Worm (Caenorhabditis elegans) whole organism, mixed stage, embryonic: ENCODE measurements around the gene cpar-1.

Experiments
- M03D4.4 ChIP-seq: sonication (generic microtip); optimal IDR thresholded peaks from 2 replicates; lab custom pipeline; 2017; ENCODE audit warnings: mild to moderate bottlenecking, missing genetic modification characterization, missing compliant biosample characterization
- bed-3 ChIP-seq: fragments of 200-800 bp; sonication (Bioruptor generic); optimal IDR thresholded peaks from 3 replicates; lab custom pipeline; 2018; ENCODE audit warnings: mild to moderate bottlenecking, missing genetic modification characterization, moderate library complexity, missing compliant biosample characterization
- blmp-1 ChIP-seq: fragments of 150-350 bp; optimal IDR thresholded peaks from 2 replicates; lab custom pipeline; 2014; ENCODE audit warnings: missing biosample characterization, missing genetic modification characterization
- ceh-39 ChIP-seq: fragments of 150-350 bp; optimal IDR thresholded peaks from 2 replicates; lab custom pipeline; 2014; ENCODE audit warnings: missing biosample characterization, missing genetic modification characterization
- ceh-83 ChIP-seq: fragments of 200-800 bp; sonication (Bioruptor generic); optimal IDR thresholded peaks from 2 replicates; lab custom pipeline; 2018; ENCODE audit warnings: mild to moderate bottlenecking, missing genetic modification characterization, missing compliant biosample characterization
- ces-1 ChIP-seq: fragments of 150-350 bp; optimal IDR thresholded peaks from 2 replicates; lab custom pipeline; 2014; ENCODE audit warnings: missing biosample characterization, missing genetic modification reagents, missing genetic modification characterization
- cnd-1 ChIP-seq: fragments of 200-800 bp; sonication (Bioruptor generic); optimal IDR thresholded peaks from 2 replicates; lab custom pipeline; 2018; ENCODE audit warnings: mild to moderate bottlenecking, missing genetic modification characterization, missing compliant biosample characterization
- drap-1 ChIP-seq: fragments of 200-800 bp; sonication (Bioruptor generic); optimal IDR thresholded peaks from 3 replicates; lab custom pipeline; 2018; ENCODE audit warnings: mild to moderate bottlenecking, missing genetic modification characterization, missing compliant biosample characterization
- elt-1 ChIP-seq: sonication (generic microtip); optimal IDR thresholded peaks from 2 replicates; lab custom pipeline; 2017; ENCODE audit warnings: missing genetic modification characterization, mild to moderate bottlenecking, missing compliant biosample characterization, antibody characterized with exemption, moderate library complexity, borderline replicate concordance; ENCODE audit not compliant: insufficient read depth
- elt-3 ChIP-seq: fragments of 150-350 bp; optimal IDR thresholded peaks from 2 replicates; lab custom pipeline; 2014; ENCODE audit warnings: missing biosample characterization, missing genetic modification characterization
- flh-1 ChIP-seq: fragments of 200-800 bp; sonication (Bioruptor generic); optimal IDR thresholded peaks from 2 replicates; lab custom pipeline; 2018; ENCODE audit warnings: mild to moderate bottlenecking, missing genetic modification characterization, moderate library complexity, missing compliant biosample characterization
- ham-2 ChIP-seq: fragments of 200-800 bp; sonication (Bioruptor generic); optimal IDR thresholded peaks from 2 replicates; lab custom pipeline; 2018; ENCODE audit warnings: mild to moderate bottlenecking, missing genetic modification characterization, missing compliant biosample characterization
- hlh-1 ChIP-seq: fragments of 150-350 bp; optimal IDR thresholded peaks from 2 replicates; lab custom pipeline; 2014; ENCODE audit warnings: missing biosample characterization, missing genetic modification reagents, missing genetic modification characterization
- lin-13 ChIP-seq: fragments of 150-350 bp; optimal IDR thresholded peaks from 2 replicates; lab custom pipeline; 2014; ENCODE audit warnings: missing biosample characterization, missing genetic modification characterization
- lin-32 ChIP-seq: fragments of 200-800 bp; sonication (Bioruptor generic); optimal IDR thresholded peaks from 2 replicates; lab custom pipeline; 2018; ENCODE audit warnings: mild to moderate bottlenecking, missing genetic modification characterization, missing compliant biosample characterization
- lsy-2 ChIP-seq: fragments of 150-350 bp; optimal IDR thresholded peaks from 2 replicates; lab custom pipeline; 2014; ENCODE audit warnings: missing biosample characterization, missing genetic modification characterization
- mep-1 ChIP-seq: fragments of 150-350 bp; optimal IDR thresholded peaks from 2 replicates; lab custom pipeline; 2017; ENCODE audit warnings: missing biosample characterization, missing genetic modification reagents, missing genetic modification characterization, inconsistent platforms
- mls-2 ChIP-seq: sonication (generic microtip); optimal IDR thresholded peaks from 2 replicates; lab custom pipeline; 2016; ENCODE audit warnings: mild to moderate bottlenecking, missing genetic modification characterization, moderate library complexity, missing compliant biosample characterization
- nhr-12 ChIP-seq: fragments of 150-350 bp; optimal IDR thresholded peaks from 2 replicates; lab custom pipeline; 2014; ENCODE audit warnings: missing biosample characterization, missing genetic modification characterization
- nhr-2 ChIP-seq: fragments of 150-350 bp; optimal IDR thresholded peaks from 2 replicates; lab custom pipeline; 2014; ENCODE audit warnings: missing biosample characterization, missing genetic modification characterization
- nhr-28 ChIP-seq: fragments of 150-350 bp; optimal IDR thresholded peaks from 2 replicates; lab custom pipeline; 2014; ENCODE audit warnings: missing biosample characterization, missing genetic modification characterization
- nhr-76 ChIP-seq: sonication (generic microtip); optimal IDR thresholded peaks from 2 replicates; lab custom pipeline; 2017; ENCODE audit warnings: missing biosample characterization, missing genetic modification characterization
- pha-4 ChIP-seq: fragments of 150-350 bp; optimal IDR thresholded peaks from 2 replicates; lab custom pipeline; 2018; ENCODE audit warnings: missing biosample characterization, missing genetic modification reagents, missing genetic modification characterization
- sem-2 ChIP-seq: fragments of 200-800 bp; sonication (Bioruptor generic); optimal IDR thresholded peaks from 2 replicates; lab custom pipeline; 2018; ENCODE audit warnings: mild to moderate bottlenecking, missing genetic modification characterization, missing compliant biosample characterization
- snpc-4 ChIP-seq: fragments of 150-350 bp; optimal IDR thresholded peaks from 2 replicates; lab custom pipeline; 2014; ENCODE audit warnings: missing biosample characterization, missing genetic modification characterization
- sptf-1 ChIP-seq: sonication (generic microtip); optimal IDR thresholded peaks from 2 replicates; lab custom pipeline; 2017; ENCODE audit warnings: mild to moderate bottlenecking, missing genetic modification characterization, moderate library complexity, missing compliant biosample characterization
- tbx-8 ChIP-seq: fragments of 200-800 bp; sonication (Bioruptor generic); optimal IDR thresholded peaks from 2 replicates; lab custom pipeline; 2018; ENCODE audit warnings: mild to moderate bottlenecking, missing genetic modification characterization, moderate library complexity, missing compliant biosample characterization
- unc-120 ChIP-seq: sonication (generic microtip); optimal IDR thresholded peaks from 2 replicates; lab custom pipeline; 2017; ENCODE audit warnings: missing genetic modification characterization, missing compliant biosample characterization; ENCODE audit not compliant: poor library complexity, severe bottlenecking
- unc-39 ChIP-seq: fragments of 150-350 bp; optimal IDR thresholded peaks from 2 replicates; lab custom pipeline; 2014; ENCODE audit warnings: missing biosample characterization, missing genetic modification characterization
- unc-62 ChIP-seq: fragments of 150-350 bp; optimal IDR thresholded peaks from 2 replicates; lab custom pipeline; 2014; ENCODE audit warnings: missing biosample characterization, missing genetic modification reagents, missing genetic modification characterization
- zip-8 ChIP-seq: fragments of 150-350 bp; optimal IDR thresholded peaks from 2 replicates; lab custom pipeline; 2014; ENCODE audit warnings: missing biosample characterization, missing genetic modification characterization
- ztf-11 ChIP-seq: fragments of 150-350 bp; optimal IDR thresholded peaks from 2 replicates; lab custom pipeline; 2014; ENCODE audit warnings: missing biosample characterization, missing genetic modification characterization

The cpar-1 gene

ce11 chrIII:9434999-9435398 is 1.1 kb downstream of the cpar-1 start:
- no peak for TF ChIP-seq ces-1 (GFP tag; lab: Kevin White, UChicago)
- no peak for TF ChIP-seq ztf-11 (tag; lab: Kevin White, UChicago)
- no peak for TF ChIP-seq lin-13 (tag; lab: Kevin White, UChicago)
- no peak for TF ChIP-seq cnd-1 (tag; lab: Kevin White, UChicago)
- TF ChIP-seq elt-3 (tag; lab: Kevin White, UChicago), result no peak
- TF ChIP-seq M03D4.4, result no peak
- no peak for TF ChIP-seq bed-3

ce11 chrIII:9439399-9439798 is 5.5 kb downstream of the cpar-1 start, which contains the start of gene F54C8.1:
Gene F54C8.1 (plus strand): TSS chrIII:9439699.
- TF ChIP-seq hlh-1, result no peak
- no peak for TF ChIP-seq nhr-2
- TF ChIP-seq nhr-28 (tag; lab: Kevin White, UChicago), result no peak
- no peak for TF ChIP-seq sptf-1 (tag; lab: Kevin White, UChicago)
- no peak for TF ChIP-seq mls-2 (tag; lab: Kevin White, UChicago)
- no peak for TF ChIP-seq ham-2 (GFP tag; lab: Kevin White, UChicago)
- no peak for TF ChIP-seq ceh-39 (tag; lab: Kevin White, UChicago)
- no peak for TF ChIP-seq snpc-4 (tag; lab: Kevin White, UChicago)
- TF ChIP-seq flh-1 (GFP tag; lab: Kevin White, UChicago), result no peak
- TF ChIP-seq unc-120 (tag; lab: Kevin White, UChicago), result no peak
- TF ChIP-seq sem-2 (GFP tag; lab: Kevin White, UChicago), result no peak
- TF ChIP-seq ces-1 (GFP tag; lab: Kevin White, UChicago), result no peak
- TF ChIP-seq unc-62 (GFP tag; lab: Kevin White, UChicago), result no peak
- no peak for TF ChIP-seq mep-1 (tag; lab: Kevin White, UChicago)
- no peak for TF ChIP-seq zip-8 (tag; lab: Kevin White, UChicago)
- TF ChIP-seq nhr-12 (tag; lab: Kevin White, UChicago), result no peak
- no peak for TF ChIP-seq lsy-2 (tag; lab: Kevin White, UChicago)

- TF ChIP-seq nhr-28 (tag; lab: Kevin White, UChicago) (no peak), nhr-76 (no peak), drap-1 (GFP tag; lab: Kevin White, UChicago) (no peak), ham-2 (GFP tag; lab: Kevin White, UChicago) (no peak), flh-1 (GFP tag; lab: Kevin White, UChicago) (no peak), tbx-8 (GFP tag; lab: Kevin White, UChicago) (no peak), blmp-1 (tag; lab: Kevin White, UChicago) (no peak), hlh-1 (no peak), ceh-39 (tag; lab: Kevin White, UChicago) (no peak), unc-39 (no peak), elt-3 (tag; lab: Kevin White, UChicago) (no peak), nhr-2 (no peak), nhr-12 (tag; lab: Kevin White, UChicago) (no peak), mls-2 (tag; lab: Kevin White, UChicago) (no peak)
Observed at ce11 chrIII:9441133-9441532, 7.3 kb downstream of the cpar-1 start, which contains the start of gene emb-30. Gene emb-30 (minus strand): TSS chrIII:9441460.

- TF ChIP-seq cnd-1 (tag; lab: Kevin White, UChicago), result no peak
- TF ChIP-seq ceh-83 (GFP tag; lab: Kevin White, UChicago), result no peak
- TF ChIP-seq nhr-76, result no peak
- no peak for TF ChIP-seq lin-32
- no peak for TF ChIP-seq nhr-28 (tag; lab: Kevin White, UChicago)
- TF ChIP-seq pha-4 (tag; lab: Kevin White, UChicago), result no peak
- no peak for TF ChIP-seq elt-1
- no peak for TF ChIP-seq unc-39
- TF ChIP-seq mls-2 (tag; lab: Kevin White, UChicago), result no peak
- TF ChIP-seq unc-62 (GFP tag; lab: Kevin White, UChicago), result no peak
- no peak for TF ChIP-seq lsy-2 (tag; lab: Kevin White, UChicago)
- TF ChIP-seq drap-1 (GFP tag; lab: Kevin White, UChicago), result no peak
- TF ChIP-seq lin-13 (tag; lab: Kevin White, UChicago), result no peak
- TF ChIP-seq nhr-2, result no peak
- no peak for TF ChIP-seq tbx-8 (GFP tag; lab: Kevin White, UChicago)
- TF ChIP-seq nhr-12 (tag; lab: Kevin White, UChicago), result no peak
- no peak for TF ChIP-seq unc-120 (tag; lab: Kevin White, UChicago)
- TF ChIP-seq ceh-39 (tag; lab: Kevin White, UChicago), result no peak
Observed at ce11 chrIII:9442846-9443245, 9.0 kb downstream of the cpar-1 start.
